Fruit fly (Drosophila melanogaster): ENCODE data around the gene CG14739.

Gene CG14739

DNA sequence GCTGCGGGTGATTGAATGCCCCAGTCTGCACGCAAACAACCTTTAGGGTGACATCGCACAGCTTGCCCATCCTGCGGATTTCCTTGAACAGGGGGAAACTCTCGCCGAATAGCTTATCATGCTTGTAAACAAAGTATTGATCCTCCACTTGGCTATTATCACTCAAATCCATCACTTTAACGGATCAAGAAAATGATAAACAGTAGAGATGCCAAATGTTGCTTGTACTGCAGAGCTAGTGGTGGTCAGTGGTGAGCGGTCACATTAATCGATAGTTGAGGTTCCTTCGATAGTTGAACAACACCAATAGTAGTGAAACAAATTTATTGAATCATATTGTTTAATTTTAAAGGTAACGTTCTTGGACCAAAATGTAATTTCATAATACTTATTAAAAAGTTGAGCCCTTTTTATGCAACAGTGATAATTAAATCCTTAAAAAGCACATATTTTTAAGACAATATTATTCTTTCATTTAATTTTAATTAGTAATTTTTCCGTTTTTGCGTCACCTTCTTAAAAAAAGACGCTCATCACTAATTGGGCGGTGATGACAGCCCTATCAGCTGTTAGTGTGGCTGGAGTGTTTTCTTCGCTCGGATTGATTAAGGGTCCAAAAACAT lies 38.7 kb downstream of the CG14739 start, which contains the start of the genes KLHL18 and GCC185 (continued):
- 0 out of 3 replicates have a peak, but pooled peaks have one; percentile 61 for TF ChIP-seq ken (GFP tag; IDR thresholded peaks at IDR 0.05)
- peak; percentile 64 for TF ChIP-seq gro (GFP tag; optimal IDR thresholded peaks at IDR 0.05)
- no peak for TF ChIP-seq Dfd (GFP tag; optimal IDR thresholded peaks at IDR 0.05)
- no peak for TF ChIP-seq eyg (GFP tag; optimal IDR thresholded peaks at IDR 0.05)
- peak; percentile 73 for TF ChIP-seq Ada2b (GFP tag; IDR thresholded peaks at IDR 0.05)
- peak; percentile 64 for TF ChIP-seq CG7372 (GFP tag; IDR thresholded peaks at IDR 0.05)
- peak; percentile 36; the same call in 1 of the 2 replicates for TF ChIP-seq Dip2 (GFP tag; IDR thresholded peaks at IDR 0.05)
- no peak for TF ChIP-seq org-1 (GFP tag; optimal IDR thresholded peaks at IDR 0.05)
- peak; percentile 46 for TF ChIP-seq Lhr (GFP tag; optimal IDR thresholded peaks at IDR 0.05)
- peak; percentile 55; the same call in 1 of the 3 replicates for TF ChIP-seq H15 (GFP tag; IDR thresholded peaks at IDR 0.05)
- no peak for TF ChIP-seq TFAM (GFP tag; optimal IDR thresholded peaks at IDR 0.05)
- TF ChIP-seq aop (GFP tag; IDR thresholded peaks at IDR 0.05): no peak
- peak; percentile 54 for TF ChIP-seq CG1233 (GFP tag; optimal IDR thresholded peaks at IDR 0.05)
- TF ChIP-seq Dek (tag; optimal IDR thresholded peaks at IDR 0.05): peak; percentile 73
- TF ChIP-seq CG12391 (tag; optimal IDR thresholded peaks at IDR 0.05): peak; percentile 86
- peak; percentile 67 to 83 for TF ChIP-seq dpn (GFP tag; optimal IDR thresholded peaks at IDR 0.05)
- no peak for TF ChIP-seq CG1603 (tag; optimal IDR thresholded peaks at IDR 0.05)
- TF ChIP-seq D19B (GFP tag; optimal IDR thresholded peaks at IDR 0.05): peak; percentile 45
- TF ChIP-seq usp (GFP tag; optimal IDR thresholded peaks at IDR 0.05): no peak
- TF ChIP-seq dysf (GFP tag; IDR thresholded peaks at IDR 0.05): peak; percentile 84
- TF ChIP-seq CG12744 (GFP tag; optimal IDR thresholded peaks at IDR 0.05): peak; percentile 52
- peak; percentile 66 for TF ChIP-seq CG1647 (GFP tag; optimal IDR thresholded peaks at IDR 0.05)
- peak; percentile 84 for TF ChIP-seq CG15696 (tag; optimal IDR thresholded peaks at IDR 0.05)
- no peak for TF ChIP-seq Deaf1 (tag; optimal IDR thresholded peaks at IDR 0.05)
- 0 out of 4 replicates have a peak, but pooled peaks have one; percentile 44 for TF ChIP-seq chinmo (GFP tag; IDR thresholded peaks at IDR 0.05; ENCODE audit: partially characterized antibody)
- peak; percentile 64 for TF ChIP-seq Six4 (GFP tag; optimal IDR thresholded peaks at IDR 0.05)
- TF ChIP-seq CG7357 (GFP tag; IDR thresholded peaks at IDR 0.05): 0 out of 3 replicates have a peak, but pooled peaks have one; percentile 17
- TF ChIP-seq Hand (GFP tag; optimal IDR thresholded peaks at IDR 0.05): no peak
- no peak for TF ChIP-seq CG31365 (tag; optimal IDR thresholded peaks at IDR 0.05)
- TF ChIP-seq Hr78 (GFP tag; optimal IDR thresholded peaks at IDR 0.05): no peak
- TF ChIP-seq Atf6 (GFP tag; IDR thresholded peaks at IDR 0.05): peak; percentile 30; the same call in 1 of the 2 replicates
- peak; percentile 74 for TF ChIP-seq Hsf (GFP tag; optimal IDR thresholded peaks at IDR 0.05)
- peak; percentile 30; the same call in 1 of the 2 replicates for TF ChIP-seq Drgx (GFP tag; IDR thresholded peaks at IDR 0.05)
- peak; percentile 56; the same call in 1 of the 2 replicates for TF ChIP-seq CG4730 (GFP tag; IDR thresholded peaks at IDR 0.05)
- peak; percentile 83 for TF ChIP-seq grau (tag; optimal IDR thresholded peaks at IDR 0.05)
- TF ChIP-seq ttk (GFP tag; IDR thresholded peaks at IDR 0.05): no peak
- TF ChIP-seq Gug (GFP tag; IDR thresholded peaks at IDR 0.05): peak; percentile 58; the same call in 3 of the 4 replicates
- TF ChIP-seq Ets65A (GFP tag): peak; percentile 95
- no peak for TF ChIP-seq B-H1 (GFP tag; IDR thresholded peaks at IDR 0.05)
- peak; percentile 31 for TF ChIP-seq gfzf (GFP tag; optimal IDR thresholded peaks at IDR 0.05)
- no peak for TF ChIP-seq corto (GFP tag; optimal IDR thresholded peaks at IDR 0.05)
- TF ChIP-seq lov (optimal IDR thresholded peaks at IDR 0.05): no peak
- TF ChIP-seq lov (GFP tag; IDR thresholded peaks at IDR 0.05): no peak
- peak; percentile 26 to 97 for TF ChIP-seq tll (GFP tag; optimal IDR thresholded peaks at IDR 0.05)
- no peak for TF ChIP-seq sima (GFP tag; optimal IDR thresholded peaks at IDR 0.05)
- peak; percentile 83 for TF ChIP-seq vnd (GFP tag; IDR thresholded peaks at IDR 0.05; ENCODE audit: partially characterized antibody)
- TF ChIP-seq jing (GFP tag; optimal IDR thresholded peaks at IDR 0.05): no peak
- TF ChIP-seq CG33213 (GFP tag; optimal IDR thresholded peaks at IDR 0.05): peak; percentile 23
- TF ChIP-seq Chrac-16 (GFP tag; optimal IDR thresholded peaks at IDR 0.05): peak; percentile 82
- no peak for TF ChIP-seq cad (GFP tag; optimal IDR thresholded peaks at IDR 0.05)
